Worm (Caenorhabditis elegans) whole organism, L2 larva: Measurements from ENCODE around the gene asp-2.

Experiments
- R02D3.7 ChIP-seq: fragments of 150-350 bp; optimal IDR thresholded peaks from 2 replicates; lab custom pipeline; 2014; ENCODE audit warnings: missing biosample characterization, missing genetic modification characterization
- aly-2 ChIP-seq: fragments of 150-350 bp; optimal IDR thresholded peaks from 2 replicates; lab custom pipeline; 2014; ENCODE audit warnings: missing biosample characterization, missing genetic modification characterization
- blmp-1 ChIP-seq: sonication (generic microtip); optimal IDR thresholded peaks from 2 replicates; lab custom pipeline; 2017; ENCODE audit warnings: missing genetic modification characterization, mild to moderate bottlenecking, missing compliant biosample characterization, antibody characterized with exemption, moderate library complexity; ENCODE audit not compliant: insufficient read depth
- egl-27 ChIP-seq: sonication (generic microtip); optimal IDR thresholded peaks from 3 replicates; lab custom pipeline; 2017; ENCODE audit warnings: missing biosample characterization, missing genetic modification reagents, missing genetic modification characterization
- lin-39 ChIP-seq: fragments of 150-350 bp; optimal IDR thresholded peaks from 2 replicates; lab custom pipeline; 2014; ENCODE audit warnings: missing biosample characterization, missing genetic modification reagents, missing genetic modification characterization
- unc-62 ChIP-seq: fragments of 150-350 bp; optimal IDR thresholded peaks from 2 replicates; lab custom pipeline; 2014; ENCODE audit warnings: missing biosample characterization, missing genetic modification reagents, missing genetic modification characterization

DNA sequence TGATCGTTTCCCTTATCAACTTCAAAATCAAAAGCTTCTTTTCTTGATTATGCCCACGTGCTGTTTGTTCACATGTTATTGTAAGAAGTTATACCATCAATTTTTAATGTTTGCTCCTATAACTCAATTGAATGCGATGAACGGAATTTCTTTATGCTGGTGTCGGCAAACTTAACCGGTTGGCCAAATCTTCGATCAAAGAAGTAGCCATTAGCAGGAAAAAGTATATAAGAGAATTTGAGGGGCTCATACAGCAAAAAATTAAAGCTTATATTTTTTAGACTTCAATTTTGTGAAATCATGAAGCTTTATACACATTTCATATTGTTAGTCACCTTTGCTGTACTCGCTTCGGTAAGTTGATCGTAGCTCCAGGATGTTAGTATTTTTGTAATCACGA is 29.1 kb upstream of the asp-2 start, which contains the start of gene pqn-16:
- no peak for TF ChIP-seq R02D3.7
- no peak for TF ChIP-seq aly-2 (tag; lab: Kevin White, UChicago)
- TF ChIP-seq unc-62 (GFP tag; lab: Kevin White, UChicago), result no peak
- no peak for TF ChIP-seq egl-27 (tag; lab: Kevin White, UChicago)
- no peak for TF ChIP-seq blmp-1 (tag; lab: Kevin White, UChicago)
- TF ChIP-seq lin-39 (tag; lab: Kevin White, UChicago), result no peak
